Worm (Caenorhabditis elegans) whole organism, L4 larva: ENCODE measurements around the gene T28H10.1.

Experiments
- F10B5.3 ChIP-seq: sonication (generic microtip); optimal IDR thresholded peaks from 2 replicates; lab custom pipeline; 2016; ENCODE audit warnings: mild to moderate bottlenecking, missing genetic modification characterization, missing compliant biosample characterization
- F44E2.7 ChIP-seq: fragments of 200-800 bp; sonication (Bioruptor generic); IDR thresholded peaks from 2 replicates; pipeline ENCODE4 v2.1.2; 2022; ENCODE audit warnings: missing genetic modification characterization, missing compliant biosample characterization
- F49E8.2 ChIP-seq: sonication (generic microtip); optimal IDR thresholded peaks from 2 replicates; lab custom pipeline; 2016; ENCODE audit warnings: missing compliant biosample characterization, mild to moderate bottlenecking, missing genetic modification characterization, borderline replicate concordance
- R02D3.7 ChIP-seq: fragments of 150-350 bp; sonication (generic microtip); optimal IDR thresholded peaks from 3 replicates; lab custom pipeline; 2014; ENCODE audit warnings: missing biosample characterization, missing genetic modification characterization
- T20F7.1 ChIP-seq: fragments of 200-800 bp; sonication (Bioruptor generic); optimal IDR thresholded peaks from 2 replicates; lab custom pipeline; 2018; ENCODE audit warnings: mild to moderate bottlenecking, missing genetic modification characterization, missing compliant biosample characterization
- ZK546.5 ChIP-seq, 2 experiments: sonication (generic microtip); optimal IDR thresholded peaks; 2 replicates each; lab custom pipeline; 2017; ENCODE audit warnings: missing biosample characterization in 2 of 2, missing genetic modification characterization in 2 of 2
- aly-2 ChIP-seq: sonication (generic microtip); optimal IDR thresholded peaks from 2 replicates; lab custom pipeline; 2018; ENCODE audit warnings: missing biosample characterization, missing genetic modification characterization
- attf-4 ChIP-seq: sonication (generic microtip); optimal IDR thresholded peaks from 3 replicates; lab custom pipeline; 2017; ENCODE audit warnings: missing biosample characterization, missing genetic modification characterization
- ceh-32 ChIP-seq: sonication (generic microtip); optimal IDR thresholded peaks from 2 replicates; lab custom pipeline; 2016; ENCODE audit warnings: mild to moderate bottlenecking, missing genetic modification characterization, missing compliant biosample characterization; ENCODE audit not compliant: poor library complexity
- ctbp-1 ChIP-seq: fragments of 200-800 bp; sonication (Bioruptor generic); IDR thresholded peaks from 2 replicates; pipeline ENCODE4 v1.3.6; 2022; ENCODE audit warnings: missing genetic modification reagents, missing genetic modification characterization, missing compliant biosample characterization
- daf-8 ChIP-seq: fragments of 200-800 bp; sonication (Bioruptor generic); IDR thresholded peaks from 2 replicates; pipeline ENCODE4 v1.3.6; 2022; ENCODE audit warnings: missing genetic modification characterization, missing compliant biosample characterization
- dmd-6 ChIP-seq: fragments of 200-800 bp; sonication (Bioruptor generic); IDR thresholded peaks from 2 replicates; pipeline ENCODE4 v1.3.6; 2022; ENCODE audit warnings: missing genetic modification reagents, missing genetic modification characterization, missing compliant biosample characterization
- dmd-8 ChIP-seq: fragments of 200-800 bp; sonication (Bioruptor generic); IDR thresholded peaks from 2 replicates; pipeline ENCODE4 v1.3.6; 2022; ENCODE audit warnings: missing genetic modification characterization, missing compliant biosample characterization
- duxl-1 ChIP-seq: sonication (generic microtip); optimal IDR thresholded peaks from 2 replicates; lab custom pipeline; 2016; ENCODE audit warnings: mild to moderate bottlenecking, missing genetic modification characterization, moderate library complexity, missing compliant biosample characterization; ENCODE audit not compliant: poor library complexity
- egl-27 ChIP-seq: sonication (generic microtip); optimal IDR thresholded peaks from 3 replicates; lab custom pipeline; 2017; ENCODE audit warnings: missing biosample characterization, missing genetic modification reagents, missing genetic modification characterization
- egl-43 ChIP-seq: fragments of 200-800 bp; sonication (Bioruptor generic); IDR thresholded peaks from 2 replicates; pipeline ENCODE4 v1.3.6; 2022; ENCODE audit warnings: missing genetic modification reagents, missing genetic modification characterization, missing compliant biosample characterization
- fkh-10 ChIP-seq: fragments of 150-350 bp; optimal IDR thresholded peaks from 2 replicates; lab custom pipeline; 2014; ENCODE audit warnings: missing biosample characterization, missing genetic modification reagents, missing genetic modification characterization
- fos-1 ChIP-seq: fragments of 150-350 bp; optimal IDR thresholded peaks from 2 replicates; lab custom pipeline; 2014; ENCODE audit warnings: missing biosample characterization, missing genetic modification characterization
- gei-8 ChIP-seq: fragments of 200-800 bp; sonication (Bioruptor generic); optimal IDR thresholded peaks from 2 replicates; lab custom pipeline; 2018; ENCODE audit warnings: mild to moderate bottlenecking, missing genetic modification characterization, missing compliant biosample characterization
- hif-1 ChIP-seq, 2 experiments: sonication (generic microtip); optimal IDR thresholded peaks; 2 replicates each; lab custom pipeline; 2016 to 2017; ENCODE audit warnings: missing compliant biosample characterization in 2 of 2, missing genetic modification characterization in 2 of 2, missing genetic modification reagents in 2 of 2, missing genotype in 2 of 2, mild to moderate bottlenecking in 1 of 2
- hlh-30 ChIP-seq: sonication (generic microtip); optimal IDR thresholded peaks from 2 replicates; lab custom pipeline; 2017; ENCODE audit warnings: antibody characterized with exemption, mild to moderate bottlenecking, missing genetic modification characterization, missing compliant biosample characterization; ENCODE audit not compliant: insufficient read depth
- hmg-1.1 ChIP-seq: fragments of 200-800 bp; sonication (Bioruptor generic); IDR thresholded peaks from 2 replicates; pipeline ENCODE4 v1.3.6; 2022; ENCODE audit warnings: missing genetic modification reagents, missing genetic modification characterization, missing compliant biosample characterization
- jun-1 ChIP-seq: fragments of 150-350 bp; optimal IDR thresholded peaks from 2 replicates; lab custom pipeline; 2014; ENCODE audit warnings: missing biosample characterization, missing genetic modification reagents, missing genetic modification characterization
- lim-7 ChIP-seq: fragments of 200-800 bp; sonication (Bioruptor generic); IDR thresholded peaks from 2 replicates; pipeline ENCODE4 v1.3.6; 2022; ENCODE audit warnings: missing genetic modification characterization, missing compliant biosample characterization
- lin-13 ChIP-seq: fragments of 150-350 bp; optimal IDR thresholded peaks from 2 replicates; lab custom pipeline; 2014; ENCODE audit warnings: missing biosample characterization, missing genetic modification reagents, missing genetic modification characterization
- lin-29 ChIP-seq: fragments of 200-800 bp; sonication (Bioruptor generic); IDR thresholded peaks from 2 replicates; pipeline ENCODE4 v1.3.6; 2022; ENCODE audit warnings: missing genetic modification reagents, missing genetic modification characterization, missing compliant biosample characterization
- lin-38 ChIP-seq: fragments of 200-800 bp; sonication (Bioruptor generic); IDR thresholded peaks from 2 replicates; pipeline ENCODE4 v1.3.6; 2022; ENCODE audit warnings: missing genetic modification reagents, missing genetic modification characterization, missing compliant biosample characterization
- lsy-2 ChIP-seq, 2 experiments: fragments of 150-350 bp in 1 of 2; sonication (generic microtip) in 1 of 2; optimal IDR thresholded peaks; 2 replicates each; lab custom pipeline; 2014 to 2017; ENCODE audit warnings: missing biosample characterization in 2 of 2, missing genetic modification characterization in 2 of 2
- mdt-29 ChIP-seq: fragments of 200-800 bp; sonication (Bioruptor generic); IDR thresholded peaks from 2 replicates; pipeline ENCODE4 v1.3.6; 2022; ENCODE audit warnings: missing genetic modification reagents, missing genetic modification characterization, missing compliant biosample characterization
- mep-1 ChIP-seq: fragments of 150-350 bp; sonication (generic microtip); optimal IDR thresholded peaks from 3 replicates; lab custom pipeline; 2014; ENCODE audit warnings: missing biosample characterization, missing genetic modification characterization
- mxl-2 ChIP-seq: fragments of 200-800 bp; sonication (Bioruptor generic); conservative IDR thresholded peaks from 2 replicates; pipeline ENCODE4 v1.3.6; 2022; ENCODE audit warnings: missing genetic modification reagents, missing genetic modification characterization, missing compliant biosample characterization
- mxl-3 ChIP-seq: fragments of 200-800 bp; sonication (Bioruptor generic); optimal IDR thresholded peaks from 2 replicates; lab custom pipeline; 2018; ENCODE audit warnings: mild to moderate bottlenecking, missing genetic modification characterization, missing compliant biosample characterization
- nhr-102 ChIP-seq: sonication (generic microtip); optimal IDR thresholded peaks from 2 replicates; lab custom pipeline; 2016; ENCODE audit warnings: mild to moderate bottlenecking, missing genetic modification characterization, moderate library complexity, missing compliant biosample characterization
- nhr-11 ChIP-seq: fragments of 150-350 bp; optimal IDR thresholded peaks from 2 replicates; lab custom pipeline; 2014; ENCODE audit warnings: missing biosample characterization, missing genetic modification characterization
- nhr-111 ChIP-seq: fragments of 200-800 bp; sonication (Bioruptor generic); optimal IDR thresholded peaks from 2 replicates; lab custom pipeline; 2018; ENCODE audit warnings: mild to moderate bottlenecking, missing genetic modification characterization, missing compliant biosample characterization
- nhr-28 ChIP-seq: fragments of 150-350 bp; optimal IDR thresholded peaks from 2 replicates; lab custom pipeline; 2014; ENCODE audit warnings: missing biosample characterization, missing genetic modification characterization
- nhr-41 ChIP-seq: fragments of 200-800 bp; sonication (Bioruptor generic); IDR thresholded peaks from 2 replicates; pipeline ENCODE4 v1.3.6; 2022; ENCODE audit warnings: missing genetic modification reagents, missing genetic modification characterization, missing compliant biosample characterization
- nhr-42 ChIP-seq: fragments of 200-800 bp; sonication (Bioruptor generic); IDR thresholded peaks from 2 replicates; pipeline ENCODE4 v1.3.6; 2022; ENCODE audit warnings: missing genetic modification characterization, missing compliant biosample characterization
- nhr-48 ChIP-seq: sonication (generic microtip); optimal IDR thresholded peaks from 2 replicates; lab custom pipeline; 2016; ENCODE audit warnings: mild to moderate bottlenecking, missing genetic modification characterization, missing compliant biosample characterization
- pha-4 ChIP-seq, 2 experiments: fragments of 150-350 bp in 1 of 2; fragments of 200-800 bp in 1 of 2; sonication (Bioruptor generic) in 1 of 2; IDR thresholded peaks in 1 of 2; optimal IDR thresholded peaks in 1 of 2; 2 replicates each; pipeline versions ENCODE4 v1.3.6 to Lab custom; 2014 to 2022; ENCODE audit warnings: missing genetic modification characterization in 2 of 2, missing genetic modification reagents in 2 of 2, missing biosample characterization in 1 of 2, missing compliant biosample characterization in 1 of 2
- php-3 ChIP-seq: fragments of 200-800 bp; sonication (Bioruptor generic); IDR thresholded peaks from 2 replicates; pipeline ENCODE4 v1.3.6; 2022; ENCODE audit warnings: missing genetic modification reagents, missing genetic modification characterization, missing compliant biosample characterization
- pqm-1 ChIP-seq: sonication (generic microtip); optimal IDR thresholded peaks from 2 replicates; lab custom pipeline; 2017; ENCODE audit warnings: missing biosample characterization, missing genetic modification characterization
- skn-1 ChIP-seq: fragments of 150-350 bp; optimal IDR thresholded peaks from 2 replicates; lab custom pipeline; 2014; ENCODE audit warnings: missing biosample characterization, missing genetic modification characterization
- tra-1 ChIP-seq: fragments of 200-800 bp; sonication (Bioruptor generic); IDR thresholded peaks from 2 replicates; pipeline ENCODE4 v1.3.6; 2022; ENCODE audit warnings: missing genetic modification reagents, missing genetic modification characterization, missing compliant biosample characterization
- unc-130 ChIP-seq: sonication (generic microtip); optimal IDR thresholded peaks from 2 replicates; lab custom pipeline; 2016; ENCODE audit warnings: missing genetic modification reagents, missing genetic modification characterization, missing compliant biosample characterization
- zag-1 ChIP-seq: fragments of 150-350 bp; optimal IDR thresholded peaks from 2 replicates; lab custom pipeline; 2014; ENCODE audit warnings: missing biosample characterization, missing genetic modification characterization
- zfp-2 ChIP-seq: sonication (generic microtip); optimal IDR thresholded peaks from 2 replicates; lab custom pipeline; 2016; ENCODE audit warnings: mild to moderate bottlenecking, missing genetic modification characterization, missing compliant biosample characterization
- zfp-3 ChIP-seq: fragments of 200-800 bp; sonication (Bioruptor generic); conservative IDR thresholded peaks from 2 replicates; pipeline ENCODE4 v1.3.6; 2022; ENCODE audit warnings: missing genetic modification reagents, missing genetic modification characterization, missing compliant biosample characterization
- ztf-11 ChIP-seq: fragments of 150-350 bp; optimal IDR thresholded peaks from 2 replicates; lab custom pipeline; 2014; ENCODE audit warnings: missing biosample characterization, missing genetic modification characterization
- ztf-7 ChIP-seq: fragments of 150-350 bp; optimal IDR thresholded peaks from 2 replicates; lab custom pipeline; 2014; ENCODE audit warnings: missing biosample characterization, missing genetic modification characterization

Gene T28H10.1

DNA sequence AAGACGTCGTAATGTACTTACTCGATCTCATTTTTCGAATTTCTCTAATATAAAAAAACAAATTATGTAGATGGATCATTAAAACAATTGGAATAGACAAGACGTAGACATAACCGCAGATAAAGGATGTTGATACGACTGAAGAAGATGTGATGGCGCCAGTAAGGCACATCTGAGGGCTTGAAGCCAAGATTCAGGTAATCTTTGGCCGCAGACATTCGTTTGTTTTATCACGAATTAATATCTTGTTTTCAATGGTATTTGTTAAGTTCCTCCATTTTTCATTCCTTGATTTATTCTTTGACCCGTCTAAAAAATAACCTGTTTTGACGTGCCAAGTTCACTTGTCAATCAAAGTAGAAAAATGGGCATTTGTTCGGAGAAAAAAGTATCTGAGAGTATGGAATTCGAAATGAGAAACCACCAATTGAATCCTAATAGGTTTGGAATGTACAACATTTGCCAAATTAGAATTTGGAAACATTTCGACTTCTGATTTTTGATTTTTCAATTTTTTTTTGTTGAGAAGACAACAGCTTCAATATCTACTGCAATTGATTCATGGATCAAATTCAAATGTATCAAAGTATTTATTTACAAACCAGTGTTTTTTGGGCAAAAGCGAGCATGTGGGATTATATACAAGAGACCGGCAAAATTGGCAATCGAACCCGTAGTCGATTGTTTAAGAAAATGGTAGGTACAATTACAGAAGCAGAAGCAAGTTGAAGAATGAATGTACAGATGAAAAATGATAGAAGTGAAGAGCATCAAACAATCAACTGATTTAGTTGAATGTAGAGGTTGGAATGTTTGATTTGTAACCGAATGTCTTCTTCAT lies 48.3 kb downstream of the T28H10.1 start (continued):
- TF ChIP-seq zag-1 (tag; lab: Kevin White, UChicago) (no peak), ceh-32 (tag; lab: Kevin White, UChicago) (no peak), fos-1 (tag; lab: Kevin White, UChicago) (no peak), duxl-1 (no peak), F10B5.3 (no peak), mdt-29 (GFP tag; lab: Robert Waterston, UW) (no peak), nhr-102 (tag; lab: Kevin White, UChicago) (no peak), zfp-2 (tag; lab: Kevin White, UChicago) (no peak), pha-4 (GFP tag; IDR thresholded peaks at IDR 0.05; lab: Robert Waterston, UW) (no peak), pha-4 (tag; optimal IDR thresholded peaks at IDR 0.05; lab: Kevin White, UChicago) (no peak), mxl-2 (GFP tag; lab: Robert Waterston, UW) (no peak), mxl-3 (no peak), nhr-41 (no peak), ZK546.5 (tag; optimal IDR thresholded peaks at IDR 0.05; lab: Kevin White, UChicago) (no peak), fkh-10 (GFP tag; lab: Kevin White, UChicago) (no peak), hlh-30 (tag; lab: Kevin White, UChicago) (peak; percentile 6), ztf-11 (tag; lab: Kevin White, UChicago) (no peak), unc-130 (GFP tag; lab: Kevin White, UChicago) (no peak), mep-1 (tag; lab: Kevin White, UChicago) (peak; percentile 28), nhr-42 (GFP tag; lab: Robert Waterston, UW) (no peak), nhr-111 (GFP tag; lab: Kevin White, UChicago) (no peak), hmg-1.1 (GFP tag; lab: Robert Waterston, UW) (no peak), skn-1 (no peak), R02D3.7 (tag; lab: Kevin White, UChicago) (no peak), nhr-11 (tag; lab: Kevin White, UChicago) (no peak), nhr-28 (tag; lab: Kevin White, UChicago) (peak; percentile 57), tra-1 (GFP tag; lab: Robert Waterston, UW) (0 out of 2 replicates have a peak, but pooled peaks have one; percentile 39), zfp-3 (GFP tag; lab: Robert Waterston, UW) (0 out of 2 replicates have a peak, but pooled peaks have one; percentile 51), lin-29 (no peak), lin-38 (GFP tag; lab: Robert Waterston, UW) (no peak), lim-7 (GFP tag; lab: Robert Waterston, UW) (no peak), F49E8.2 (tag; lab: Kevin White, UChicago) (no peak), aly-2 (tag; lab: Kevin White, UChicago) (no peak), dmd-8 (GFP tag; lab: Robert Waterston, UW) (no peak), T20F7.1 (GFP tag; lab: Kevin White, UChicago) (no peak), jun-1 (no peak), ctbp-1 (GFP tag; lab: Robert Waterston, UW) (no peak), attf-4 (tag; lab: Kevin White, UChicago) (no peak), lsy-2 (tag; optimal IDR thresholded peaks at IDR 0.05; lab: Kevin White, UChicago) (peak; percentile 6 to 35), lin-13 (GFP tag; lab: Kevin White, UChicago) (no peak), gei-8 (no peak), F44E2.7 (GFP tag; lab: Robert Waterston, UW) (no peak), nhr-48 (tag; lab: Kevin White, UChicago) (peak; percentile 12), daf-8 (no peak), egl-27 (tag; lab: Kevin White, UChicago) (no peak), ztf-7 (tag; lab: Kevin White, UChicago) (no peak), hif-1 (tag; optimal IDR thresholded peaks at IDR 0.05; lab: Kevin White, UChicago) (no peak), dmd-6 (GFP tag; lab: Robert Waterston, UW) (no peak), pqm-1 (no peak), php-3 (GFP tag; lab: Robert Waterston, UW) (no peak), egl-43 (GFP tag; lab: Robert Waterston, UW) (no peak)
